Fruit fly (Drosophila melanogaster) whole organism, wandering third instar larva: ENCODE data around the gene primo-1.

ENCODE experiments used
- Abd-B ChIP-seq: fragments of >200 bp; optimal IDR thresholded peaks from 2 replicates; lab custom pipeline; 2017; ENCODE audit warnings: missing biosample characterization, missing genetic modification characterization
- CG32264 ChIP-seq: fragments of 200-800 bp; sonication (Bioruptor generic); optimal IDR thresholded peaks from 2 replicates; lab custom pipeline; 2016; ENCODE audit warnings: missing biosample characterization, missing genetic modification characterization
- CG9705 ChIP-seq: fragments of 200-800 bp; sonication (Bioruptor generic); optimal IDR thresholded peaks from 2 replicates; lab custom pipeline; 2018; ENCODE audit warnings: missing biosample characterization, mild to moderate bottlenecking, missing genetic modification characterization
- CrebA ChIP-seq: fragments of 200-800 bp; sonication (Bioruptor generic); optimal IDR thresholded peaks from 2 replicates; lab custom pipeline; 2016; ENCODE audit warnings: missing biosample characterization, mild to moderate bottlenecking, missing genetic modification characterization, borderline replicate concordance
- Dfd ChIP-seq: fragments of >200 bp; optimal IDR thresholded peaks from 2 replicates; lab custom pipeline; 2017; ENCODE audit warnings: missing biosample characterization, missing genetic modification characterization
- Dif ChIP-seq: fragments of 200-275, 200-300 bp; sonication (Bioruptor generic); optimal IDR thresholded peaks from 2 replicates; lab custom pipeline; 2018; ENCODE audit warnings: missing biosample characterization, missing genetic modification characterization; ENCODE audit not compliant: partially characterized antibody
- GATAd ChIP-seq: sonication (Bioruptor generic); optimal IDR thresholded peaks from 2 replicates; lab custom pipeline; 2016; ENCODE audit warnings: missing biosample characterization, missing genetic modification characterization
- HLH106 ChIP-seq: fragments of 200-800 bp; optimal IDR thresholded peaks from 3 replicates; lab custom pipeline; 2019; ENCODE audit warnings: missing biosample characterization, mild to moderate bottlenecking, missing genetic modification characterization, moderate library complexity
- Hnf4 ChIP-seq: fragments of 200-800 bp; sonication (Bioruptor generic); optimal IDR thresholded peaks from 2 replicates; lab custom pipeline; 2016; ENCODE audit warnings: missing biosample characterization, mild to moderate bottlenecking, missing genetic modification characterization
- Hr78 ChIP-seq: fragments of >200 bp; optimal IDR thresholded peaks from 2 replicates; lab custom pipeline; 2017; ENCODE audit warnings: missing biosample characterization, missing genetic modification characterization
- Hr83 ChIP-seq: fragments of 200-300 bp; sonication (Bioruptor generic); optimal IDR thresholded peaks from 2 replicates; lab custom pipeline; 2016; ENCODE audit warnings: missing biosample characterization, mild to moderate bottlenecking, missing genetic modification characterization, moderate library complexity; ENCODE audit not compliant: poor library complexity, severe bottlenecking
- Jra ChIP-seq: sonication (Bioruptor generic); optimal IDR thresholded peaks from 2 replicates; lab custom pipeline; 2016; ENCODE audit warnings: missing biosample characterization, missing genetic modification characterization
- Mio ChIP-seq: sonication (Bioruptor generic); optimal IDR thresholded peaks from 2 replicates; lab custom pipeline; 2016; ENCODE audit warnings: missing biosample characterization, missing genetic modification characterization
- Myc ChIP-seq: fragments of >200 bp; optimal IDR thresholded peaks from 2 replicates; lab custom pipeline; 2017
- N ChIP-seq: fragments of >200 bp; optimal IDR thresholded peaks from 2 replicates; lab custom pipeline; 2018; ENCODE audit warnings: missing biosample characterization, missing external identifiers, missing genetic modification characterization
- OdsH ChIP-seq: fragments of 200-800 bp; sonication (Bioruptor generic); optimal IDR thresholded peaks from 2 replicates; lab custom pipeline; 2016; ENCODE audit warnings: missing biosample characterization, mild to moderate bottlenecking, missing genetic modification characterization
- Rel ChIP-seq, 2 experiments: fragments of 200-800 bp; sonication (Bioruptor generic) in 1 of 2; optimal IDR thresholded peaks; 2 replicates in 1 of 2; 3 replicates in 1 of 2; lab custom pipeline; 2016 to 2019; ENCODE audit warnings: mild to moderate bottlenecking in 2 of 2, missing biosample characterization in 2 of 2, missing genetic modification characterization in 2 of 2, moderate library complexity in 1 of 2
- Sp1 ChIP-seq: fragments of 200-800 bp; sonication (Bioruptor generic); optimal IDR thresholded peaks from 3 replicates; lab custom pipeline; 2019; ENCODE audit warnings: missing biosample characterization, mild to moderate bottlenecking, missing genetic modification characterization, moderate library complexity
- Vsx2 ChIP-seq: fragments of 200-300, 225-300 bp; sonication (Bioruptor generic); optimal IDR thresholded peaks from 2 replicates; lab custom pipeline; 2018; ENCODE audit warnings: missing biosample characterization, missing genetic modification characterization; ENCODE audit not compliant: partially characterized antibody
- br ChIP-seq: fragments of 200-800 bp; sonication (Bioruptor generic); optimal IDR thresholded peaks from 2 replicates; lab custom pipeline; 2016; ENCODE audit warnings: missing biosample characterization, missing genetic modification characterization
- brk ChIP-seq: fragments of 200-800 bp; sonication (Bioruptor generic); optimal IDR thresholded peaks from 2 replicates; lab custom pipeline; 2016; ENCODE audit warnings: missing biosample characterization, mild to moderate bottlenecking, missing genetic modification characterization
- dl ChIP-seq, 2 experiments: fragments of 175-275, 200-275 bp in 1 of 2; fragments of 200-275 bp in 1 of 2; sonication (Bioruptor generic); optimal IDR thresholded peaks; lab custom pipeline; 2018; ENCODE audit warnings: mild to moderate bottlenecking in 2 of 2, missing biosample characterization in 2 of 2, missing genetic modification characterization in 2 of 2, moderate library complexity in 2 of 2; ENCODE audit not compliant: partially characterized antibody in 2 of 2, insufficient read depth in 1 of 2
- dmrt93B ChIP-seq: fragments of 200-800 bp; sonication (Bioruptor generic); optimal IDR thresholded peaks from 2 replicates; lab custom pipeline; 2018; ENCODE audit warnings: missing biosample characterization, mild to moderate bottlenecking, missing genetic modification characterization
- dsf ChIP-seq: sonication (Bioruptor generic); optimal IDR thresholded peaks from 2 replicates; lab custom pipeline; 2016; ENCODE audit warnings: missing biosample characterization, missing genetic modification characterization, borderline replicate concordance
- ey ChIP-seq: fragments of 200-800 bp; sonication (Bioruptor generic); optimal IDR thresholded peaks from 2 replicates; lab custom pipeline; 2016; ENCODE audit warnings: missing biosample characterization, missing genetic modification characterization
- foxo ChIP-seq, 2 experiments: fragments of 200-800 bp; sonication (Bioruptor generic); optimal IDR thresholded peaks; 2 replicates in 1 of 2; 3 replicates in 1 of 2; lab custom pipeline; 2016 to 2017; ENCODE audit warnings: missing biosample characterization in 2 of 2, missing genetic modification characterization in 2 of 2
- fru ChIP-seq: fragments of 200-800 bp; sonication (Bioruptor generic); optimal IDR thresholded peaks from 3 replicates; lab custom pipeline; 2016; ENCODE audit warnings: missing biosample characterization, mild to moderate bottlenecking, missing genetic modification characterization
- h ChIP-seq: fragments of 200-800 bp; sonication (Bioruptor generic); optimal IDR thresholded peaks from 3 replicates; lab custom pipeline; 2016; ENCODE audit warnings: missing biosample characterization, mild to moderate bottlenecking, missing genetic modification characterization
- jim ChIP-seq: fragments of 175-275, 200-325 bp; sonication (Bioruptor generic); optimal IDR thresholded peaks from 2 replicates; lab custom pipeline; 2016; ENCODE audit warnings: missing biosample characterization, mild to moderate bottlenecking, missing genetic modification characterization
- lola ChIP-seq: fragments of >200 bp; optimal IDR thresholded peaks from 2 replicates; lab custom pipeline; 2017; ENCODE audit warnings: missing biosample characterization, missing genetic modification characterization
- pan ChIP-seq: fragments of >200 bp; optimal IDR thresholded peaks from 2 replicates; lab custom pipeline; 2017
- psq ChIP-seq: fragments of 200-800 bp; sonication (Bioruptor generic); optimal IDR thresholded peaks from 3 replicates; lab custom pipeline; 2017; ENCODE audit warnings: missing biosample characterization, mild to moderate bottlenecking, missing genetic modification characterization, moderate library complexity
- rgr ChIP-seq: fragments of 200-800 bp; sonication (Bioruptor generic); optimal IDR thresholded peaks from 3 replicates; lab custom pipeline; 2016; ENCODE audit warnings: missing biosample characterization, mild to moderate bottlenecking, missing genetic modification characterization
- sage ChIP-seq: fragments of 200-800 bp; sonication (Bioruptor generic); optimal IDR thresholded peaks from 2 replicates; lab custom pipeline; 2016; ENCODE audit warnings: missing biosample characterization, mild to moderate bottlenecking, missing genetic modification characterization
- sv ChIP-seq: fragments of 200-800 bp; sonication (Bioruptor generic); optimal IDR thresholded peaks from 3 replicates; lab custom pipeline; 2016; ENCODE audit warnings: missing biosample characterization, missing genetic modification characterization
- tai ChIP-seq: sonication (Bioruptor generic); optimal IDR thresholded peaks from 2 replicates; lab custom pipeline; 2016; ENCODE audit warnings: missing biosample characterization, missing genetic modification characterization
- usp ChIP-seq: fragments of >200 bp; optimal IDR thresholded peaks from 2 replicates; lab custom pipeline; 2017; ENCODE audit warnings: missing biosample characterization, missing genetic modification characterization
- woc ChIP-seq: sonication (Bioruptor generic); optimal IDR thresholded peaks from 2 replicates; lab custom pipeline; 2016; ENCODE audit warnings: missing biosample characterization, mild to moderate bottlenecking, missing genetic modification characterization

Gene primo-1

dm6 chr3R:13665992-13666391 is 45.6 kb downstream of the primo-1 start:
- TF ChIP-seq woc (GFP tag; lab: Kevin White, UChicago) (no peak), jim (no peak), foxo (GFP tag; optimal IDR thresholded peaks at IDR 0.05; lab: Kevin White, UChicago) (no peak), Hnf4 (GFP tag; lab: Kevin White, UChicago) (no peak), Mio (GFP tag; lab: Kevin White, UChicago) (no peak), Dif (no peak), pan (lab: Kevin White, UChicago) (no peak), lola (GFP tag; lab: Kevin White, UChicago) (no peak), sage (GFP tag; lab: Kevin White, UChicago) (no peak), br (GFP tag; lab: Kevin White, UChicago) (no peak), dsf (GFP tag; lab: Kevin White, UChicago) (no peak), Rel (GFP tag; optimal IDR thresholded peaks at IDR 0.05; lab: Kevin White, UChicago) (no peak), Rel (tag; optimal IDR thresholded peaks at IDR 0.05; lab: Kevin White, UChicago) (no peak), Hr83 (GFP tag; lab: Kevin White, UChicago) (no peak), brk (GFP tag; lab: Kevin White, UChicago) (no peak), Hr78 (GFP tag; lab: Kevin White, UChicago) (no peak), Sp1 (no peak)
- TF ChIP-seq, all 38 proteins: peak for 0

- TF ChIP-seq tai (GFP tag; lab: Kevin White, UChicago) (no peak), Abd-B (no peak), Hnf4 (GFP tag; lab: Kevin White, UChicago) (no peak)
These were observed 49.5 kb downstream of the primo-1 start for dm6 chr3R:13662149-13662548.

- TF ChIP-seq h (GFP tag; lab: Kevin White, UChicago), result peak; percentile 69
- TF ChIP-seq lola (GFP tag; lab: Kevin White, UChicago), result no peak
- peak; percentile 30 for TF ChIP-seq Myc (lab: Kevin White, UChicago)
- TF ChIP-seq Rel (GFP tag; optimal IDR thresholded peaks at IDR 0.05; lab: Kevin White, UChicago), result no peak
- peak; percentile 35 for TF ChIP-seq Rel (tag; optimal IDR thresholded peaks at IDR 0.05; lab: Kevin White, UChicago)
- TF ChIP-seq brk (GFP tag; lab: Kevin White, UChicago), result no peak
- TF ChIP-seq fru, result peak; percentile 37
- peak; percentile 75 for TF ChIP-seq br (GFP tag; lab: Kevin White, UChicago)
- TF ChIP-seq pan (lab: Kevin White, UChicago), result no peak
- TF ChIP-seq Vsx2 (GFP tag; lab: Kevin White, UChicago), result peak; percentile 5
- TF ChIP-seq CrebA (GFP tag; lab: Kevin White, UChicago), result no peak
- TF ChIP-seq dsf (GFP tag; lab: Kevin White, UChicago), result no peak
- peak; percentile 40 for TF ChIP-seq sv (GFP tag; lab: Kevin White, UChicago)
- TF ChIP-seq CG9705 (GFP tag; lab: Kevin White, UChicago), result peak; percentile 56
- peak; percentile 30 for TF ChIP-seq HLH106
- TF ChIP-seq Mio (GFP tag; lab: Kevin White, UChicago), result no peak
- TF ChIP-seq Sp1, result peak; percentile 83
- peak; percentile 49 for TF ChIP-seq tai (GFP tag; lab: Kevin White, UChicago)
- no peak for TF ChIP-seq jim
- peak; percentile 47 for TF ChIP-seq Dif
- TF ChIP-seq dmrt93B, result peak; percentile 53
- TF ChIP-seq usp, result no peak
- TF ChIP-seq Abd-B, result no peak
- no peak for TF ChIP-seq sage (GFP tag; lab: Kevin White, UChicago)
- no peak for TF ChIP-seq dl (GFP tag; optimal IDR thresholded peaks at IDR 0.05; lab: Kevin White, UChicago; ENCODE audit: insufficient read depth in 1 of 2, partially characterized antibody in 2 of 2)
- TF ChIP-seq woc (GFP tag; lab: Kevin White, UChicago), result peak; percentile 4
- TF ChIP-seq CG32264 (GFP tag; lab: Kevin White, UChicago), result peak; percentile 54
- TF ChIP-seq rgr (GFP tag; lab: Kevin White, UChicago), result peak; percentile 79
- peak in 1 of 2 experiments; percentile 35 for TF ChIP-seq foxo (GFP tag; optimal IDR thresholded peaks at IDR 0.05; lab: Kevin White, UChicago)
- TF ChIP-seq Hnf4 (GFP tag; lab: Kevin White, UChicago), result peak; percentile 49
- peak; percentile 48 for TF ChIP-seq ey (GFP tag; lab: Kevin White, UChicago)
- peak; percentile 25 for TF ChIP-seq N
- TF ChIP-seq Dfd, result no peak
- TF ChIP-seq GATAd (GFP tag; lab: Kevin White, UChicago), result no peak
- no peak for TF ChIP-seq Hr78 (GFP tag; lab: Kevin White, UChicago)
- TF ChIP-seq psq, result peak; percentile 30
- TF ChIP-seq Jra (GFP tag; lab: Kevin White, UChicago), result no peak
- peak; percentile 59 for TF ChIP-seq OdsH (GFP tag; lab: Kevin White, UChicago)
- TF ChIP-seq Hr83 (GFP tag; lab: Kevin White, UChicago), result peak; percentile 75
These were observed 50.5 kb downstream of the primo-1 start, which contains the start of gene B52 for dm6 chr3R:13660924-13661659. Gene B52 (plus strand): TSS chr3R:13661311.
